Worm (Caenorhabditis elegans) whole organism, late embryonic: ENCODE results near the gene srh-24.

Source experiments
- hlh-15 ChIP-seq: sonication (generic microtip); optimal IDR thresholded peaks from 2 replicates; lab custom pipeline; 2016; ENCODE audit warnings: missing genetic modification characterization, missing compliant biosample characterization
- odd-2 ChIP-seq: sonication (generic microtip); optimal IDR thresholded peaks from 2 replicates; lab custom pipeline; 2017; ENCODE audit warnings: antibody characterized with exemption, mild to moderate bottlenecking, missing genetic modification characterization, missing compliant biosample characterization
- pax-1 ChIP-seq: fragments of 150-350 bp; optimal IDR thresholded peaks from 2 replicates; lab custom pipeline; 2014; ENCODE audit warnings: missing biosample characterization, missing genetic modification characterization

- TF ChIP-seq hlh-15 (tag; lab: Kevin White, UChicago) (no peak), odd-2 (tag; lab: Kevin White, UChicago) (no peak), pax-1 (tag; lab: Kevin White, UChicago) (no peak)
Observed at ce11 chrV:13923851-13924250, 37.0 kb downstream of the srh-24 start, which contains the start of gene srxa-11.
